Worm (Caenorhabditis elegans) whole organism, early embryonic: ENCODE data around the gene scl-19.
A peak's percentile ranks its signal among the peaks of the same experiment; 100 is the strongest.

Experiments used
- B0310.2 ChIP-seq: sonication (generic microtip); optimal IDR thresholded peaks from 2 replicates; lab custom pipeline; 2016; ENCODE audit warnings: mild to moderate bottlenecking, missing genetic modification characterization, missing compliant biosample characterization
- F13C5.2 ChIP-seq: sonication (generic microtip); optimal IDR thresholded peaks from 2 replicates; lab custom pipeline; 2017; ENCODE audit warnings: mild to moderate bottlenecking, missing genetic modification characterization, inconsistent platforms, missing compliant biosample characterization
- aly-1 ChIP-seq: sonication (generic microtip); optimal IDR thresholded peaks from 2 replicates; lab custom pipeline; 2016; ENCODE audit warnings: missing genetic modification characterization, missing compliant biosample characterization
- ama-1 ChIP-seq: fragments of 150-350 bp; optimal IDR thresholded peaks from 2 replicates; lab custom pipeline; 2014
- ceh-13 ChIP-seq: fragments of 200-800 bp; sonication (Bioruptor generic); optimal IDR thresholded peaks from 2 replicates; lab custom pipeline; 2018; ENCODE audit warnings: mild to moderate bottlenecking, missing genetic modification characterization, missing compliant biosample characterization
- ceh-36 ChIP-seq: sonication (generic microtip); optimal IDR thresholded peaks from 2 replicates; lab custom pipeline; 2016; ENCODE audit warnings: missing genetic modification characterization, inconsistent platforms, missing compliant biosample characterization
- ets-7 ChIP-seq: sonication (generic microtip); optimal IDR thresholded peaks from 2 replicates; lab custom pipeline; 2016; ENCODE audit warnings: missing genotype, missing genetic modification characterization, missing compliant biosample characterization
- flt-1 ChIP-seq: fragments of 200-800 bp; sonication (Bioruptor generic); IDR thresholded peaks from 2 replicates; pipeline ENCODE4 v1.3.6; 2022; ENCODE audit warnings: missing genetic modification characterization, missing compliant biosample characterization
- hmbx-1 ChIP-seq: sonication (generic microtip); optimal IDR thresholded peaks from 2 replicates; lab custom pipeline; 2016; ENCODE audit warnings: mild to moderate bottlenecking, missing genetic modification characterization, missing compliant biosample characterization
- hmg-4 ChIP-seq: fragments of 200-800 bp; sonication (Bioruptor generic); optimal IDR thresholded peaks from 2 replicates; lab custom pipeline; 2018; ENCODE audit warnings: mild to moderate bottlenecking, missing genetic modification characterization, missing compliant biosample characterization
- hnd-1 ChIP-seq: sonication (generic microtip); optimal IDR thresholded peaks from 2 replicates; lab custom pipeline; 2016; ENCODE audit warnings: missing genetic modification characterization, missing compliant biosample characterization
- pes-1 ChIP-seq: fragments of 200-800 bp; sonication (Bioruptor generic); IDR thresholded peaks from 2 replicates; pipeline ENCODE4 v1.3.6; 2022; ENCODE audit warnings: missing genetic modification reagents, missing genetic modification characterization, missing compliant biosample characterization
- scrt-1 ChIP-seq: fragments of 200-800 bp; sonication (Bioruptor generic); IDR thresholded peaks from 2 replicates; pipeline ENCODE4 v1.3.6; 2022; ENCODE audit warnings: missing genetic modification characterization, missing compliant biosample characterization
- sea-1 ChIP-seq: fragments of 200-800 bp; sonication (Bioruptor generic); conservative IDR thresholded peaks from 2 replicates; pipeline ENCODE4 v1.3.6; 2022; ENCODE audit warnings: missing genetic modification characterization, missing compliant biosample characterization
- tbx-11 ChIP-seq: fragments of 200-800 bp; sonication (Bioruptor generic); IDR thresholded peaks from 2 replicates; pipeline ENCODE4 v1.3.6; 2022; ENCODE audit warnings: missing genetic modification characterization, missing compliant biosample characterization
- tbx-37 ChIP-seq: fragments of 200-800 bp; sonication (Bioruptor generic); conservative IDR thresholded peaks from 2 replicates; pipeline ENCODE4 v1.3.6; 2022; ENCODE audit warnings: missing genetic modification reagents, missing genetic modification characterization, missing compliant biosample characterization
- tra-4 ChIP-seq: sonication (generic microtip); optimal IDR thresholded peaks from 2 replicates; lab custom pipeline; 2017; ENCODE audit warnings: missing genetic modification characterization, missing compliant biosample characterization

scl-19 gene

ce11 chrV:18731579-18732041, at the start of gene scl-19, which contains the start of gene asp-18:
Gene scl-19, plus strand, starts transcription at chrV:18731991.
Gene asp-18, minus strand, starts transcription at chrV:18731679.
- TF ChIP-seq pes-1 (GFP tag; lab: Robert Waterston, UW) (no peak), ceh-36 (tag; lab: Kevin White, UChicago) (no peak), scrt-1 (GFP tag; lab: Robert Waterston, UW) (no peak), ama-1 (lab: Kevin White, UChicago) (no peak), B0310.2 (tag; lab: Kevin White, UChicago) (no peak), F13C5.2 (tag; lab: Kevin White, UChicago) (no peak), aly-1 (tag; lab: Kevin White, UChicago) (no peak), tbx-37 (no peak), flt-1 (GFP tag; lab: Robert Waterston, UW) (no peak), hmg-4 (no peak), hmbx-1 (no peak)

- TF ChIP-seq flt-1 (GFP tag; lab: Robert Waterston, UW) (no peak), ama-1 (lab: Kevin White, UChicago) (no peak), ceh-36 (tag; lab: Kevin White, UChicago) (no peak), scrt-1 (GFP tag; lab: Robert Waterston, UW) (no peak), ceh-13 (GFP tag; lab: Kevin White, UChicago) (no peak), B0310.2 (tag; lab: Kevin White, UChicago) (no peak), pes-1 (GFP tag; lab: Robert Waterston, UW) (no peak), ets-7 (tag; lab: Kevin White, UChicago) (no peak), tra-4 (tag; lab: Kevin White, UChicago) (no peak), hmg-4 (no peak), aly-1 (tag; lab: Kevin White, UChicago) (no peak), sea-1 (GFP tag; lab: Robert Waterston, UW) (no peak), F13C5.2 (tag; lab: Kevin White, UChicago) (no peak), tbx-11 (no peak)
Observed at ce11 chrV:18684455-18684987, 47.3 kb upstream of the scl-19 start, which contains the start of gene Y69H2.17. Gene Y69H2.17, plus strand, starts transcription at chrV:18684937.

ce11 chrV:18687361-18687760, 44.4 kb upstream of the scl-19 start:
- TF ChIP-seq hmg-4 (no peak), hmbx-1 (no peak), ceh-36 (tag; lab: Kevin White, UChicago) (no peak), tbx-11 (no peak), scrt-1 (GFP tag; lab: Robert Waterston, UW) (no peak), tra-4 (tag; lab: Kevin White, UChicago) (no peak), hnd-1 (tag; lab: Kevin White, UChicago) (no peak), ets-7 (tag; lab: Kevin White, UChicago) (no peak), B0310.2 (tag; lab: Kevin White, UChicago) (no peak), ama-1 (lab: Kevin White, UChicago) (no peak), sea-1 (GFP tag; lab: Robert Waterston, UW) (no peak), ceh-13 (GFP tag; lab: Kevin White, UChicago) (no peak), flt-1 (GFP tag; lab: Robert Waterston, UW) (no peak), F13C5.2 (tag; lab: Kevin White, UChicago) (no peak), pes-1 (GFP tag; lab: Robert Waterston, UW) (no peak), tbx-37 (no peak), aly-1 (tag; lab: Kevin White, UChicago) (no peak)

ce11 chrV:18689681-18690080, 42.1 kb upstream of the scl-19 start, which contains the start of the genes ubc-19 and Y69H2.7:
Gene ubc-19, minus strand, starts transcription at chrV:18689762.
Gene Y69H2.7, plus strand, starts transcription at chrV:18689989.
- peak; percentile 5 for TF ChIP-seq hmg-4
- TF ChIP-seq B0310.2 (tag; lab: Kevin White, UChicago): no peak
- no peak for TF ChIP-seq hmbx-1

- TF ChIP-seq hmg-4: no peak
- TF ChIP-seq sea-1 (GFP tag; lab: Robert Waterston, UW): no peak
- no peak for TF ChIP-seq hmbx-1
- TF ChIP-seq B0310.2 (tag; lab: Kevin White, UChicago): no peak
- no peak for TF ChIP-seq hnd-1 (tag; lab: Kevin White, UChicago)
- TF ChIP-seq ama-1 (lab: Kevin White, UChicago): no peak
- no peak for TF ChIP-seq ets-7 (tag; lab: Kevin White, UChicago)
- no peak for TF ChIP-seq tbx-37
- TF ChIP-seq ceh-13 (GFP tag; lab: Kevin White, UChicago): no peak
- no peak for TF ChIP-seq flt-1 (GFP tag; lab: Robert Waterston, UW)
- TF ChIP-seq aly-1 (tag; lab: Kevin White, UChicago): no peak
- TF ChIP-seq ceh-36 (tag; lab: Kevin White, UChicago): no peak
- no peak for TF ChIP-seq F13C5.2 (tag; lab: Kevin White, UChicago)
Observed at ce11 chrV:18695469-18695868, 36.3 kb upstream of the scl-19 start.

- TF ChIP-seq scrt-1 (GFP tag; lab: Robert Waterston, UW): no peak
- no peak for TF ChIP-seq ceh-13 (GFP tag; lab: Kevin White, UChicago)
- no peak for TF ChIP-seq B0310.2 (tag; lab: Kevin White, UChicago)
Observed at ce11 chrV:18699326-18699725, 32.5 kb upstream of the scl-19 start, which contains the start of gene nhr-241. Gene nhr-241, plus strand, starts transcription at chrV:18699451.

- no peak for TF ChIP-seq hmbx-1
- TF ChIP-seq flt-1 (GFP tag; lab: Robert Waterston, UW): no peak
- no peak for TF ChIP-seq ceh-36 (tag; lab: Kevin White, UChicago)
- no peak for TF ChIP-seq hnd-1 (tag; lab: Kevin White, UChicago)
- TF ChIP-seq scrt-1 (GFP tag; lab: Robert Waterston, UW): no peak
- TF ChIP-seq pes-1 (GFP tag; lab: Robert Waterston, UW): no peak
- TF ChIP-seq B0310.2 (tag; lab: Kevin White, UChicago): no peak
- no peak for TF ChIP-seq hmg-4
- TF ChIP-seq tra-4 (tag; lab: Kevin White, UChicago): no peak
- TF ChIP-seq tbx-11: no peak
- no peak for TF ChIP-seq sea-1 (GFP tag; lab: Robert Waterston, UW)
Observed at ce11 chrV:18701306-18701705, 30.5 kb upstream of the scl-19 start, which contains the start of gene Y69H2.9. Gene Y69H2.9, plus strand, starts transcription at chrV:18701538.
